Worm (Caenorhabditis elegans) whole organism, L1 larva: ENCODE measurements around the gene Y37D8A.2.

Experiments used
- skn-1 ChIP-seq: fragments of 150-350 bp; optimal IDR thresholded peaks from 2 replicates; lab custom pipeline; 2014; ENCODE audit warnings: missing biosample characterization, missing genetic modification characterization
- snpc-4 ChIP-seq: fragments of 150-350 bp; optimal IDR thresholded peaks from 2 replicates; lab custom pipeline; 2014; ENCODE audit warnings: missing biosample characterization, missing genetic modification characterization
- unc-86 ChIP-seq: sonication (generic microtip); optimal IDR thresholded peaks from 2 replicates; lab custom pipeline; 2016; ENCODE audit warnings: missing genetic modification characterization, missing compliant biosample characterization
- ztf-4 ChIP-seq: fragments of 150-350 bp; optimal IDR thresholded peaks from 2 replicates; lab custom pipeline; 2014; ENCODE audit warnings: missing biosample characterization, missing genetic modification characterization

- TF ChIP-seq ztf-4 (tag; lab: Kevin White, UChicago) = no peak
- no peak for TF ChIP-seq skn-1 (tag; lab: Kevin White, UChicago)
- TF ChIP-seq unc-86 (tag; lab: Kevin White, UChicago) = no peak
- no peak for TF ChIP-seq snpc-4
These were observed 31.0 kb downstream of the Y37D8A.2 start for ce11 chrIII:12851034-12851433.
